Worm (Caenorhabditis elegans) whole organism, early embryonic: Measurements from ENCODE around the gene F45G2.8.
"Not testable (repeated sequence)": the region's sequence is repeated elsewhere in the genome, so short reads cannot be mapped to it uniquely, and the experiment has no call there.

Experiments used
- B0310.2 ChIP-seq: sonication (generic microtip); optimal IDR thresholded peaks from 2 replicates; lab custom pipeline; 2016; ENCODE audit warnings: mild to moderate bottlenecking, missing genetic modification characterization, missing compliant biosample characterization
- ama-1 ChIP-seq: fragments of 150-350 bp; optimal IDR thresholded peaks from 2 replicates; lab custom pipeline; 2014
- ceh-36 ChIP-seq: sonication (generic microtip); optimal IDR thresholded peaks from 2 replicates; lab custom pipeline; 2016; ENCODE audit warnings: missing genetic modification characterization, inconsistent platforms, missing compliant biosample characterization
- ets-7 ChIP-seq: sonication (generic microtip); optimal IDR thresholded peaks from 2 replicates; lab custom pipeline; 2016; ENCODE audit warnings: missing genotype, missing genetic modification characterization, missing compliant biosample characterization
- hmg-4 ChIP-seq: fragments of 200-800 bp; sonication (Bioruptor generic); optimal IDR thresholded peaks from 2 replicates; lab custom pipeline; 2018; ENCODE audit warnings: mild to moderate bottlenecking, missing genetic modification characterization, missing compliant biosample characterization
- pes-1 ChIP-seq: fragments of 200-800 bp; sonication (Bioruptor generic); IDR thresholded peaks from 2 replicates; pipeline ENCODE4 v1.3.6; 2022; ENCODE audit warnings: missing genetic modification reagents, missing genetic modification characterization, missing compliant biosample characterization
- scrt-1 ChIP-seq: fragments of 200-800 bp; sonication (Bioruptor generic); IDR thresholded peaks from 2 replicates; pipeline ENCODE4 v1.3.6; 2022; ENCODE audit warnings: missing genetic modification characterization, missing compliant biosample characterization
- sea-1 ChIP-seq: fragments of 200-800 bp; sonication (Bioruptor generic); conservative IDR thresholded peaks from 2 replicates; pipeline ENCODE4 v1.3.6; 2022; ENCODE audit warnings: missing genetic modification characterization, missing compliant biosample characterization

ce11 chrIII:13447439-13447838, 12.0 kb upstream of the F45G2.8 start:
- TF ChIP-seq B0310.2 (tag; lab: Kevin White, UChicago); ets-7 (tag; lab: Kevin White, UChicago); ama-1 (lab: Kevin White, UChicago); sea-1 (GFP tag; lab: Robert Waterston, UW); hmg-4 (GFP tag; lab: Kevin White, UChicago); ceh-36 (tag; lab: Kevin White, UChicago); scrt-1: not testable (repeated sequence)
- peak; percentile 39; the same call in 1 of the 2 replicates for TF ChIP-seq pes-1 (GFP tag; lab: Robert Waterston, UW)
